Fruit fly (Drosophila melanogaster) Kc167 (cell line): ENCODE measurements around the gene Ilp5.

Experiments used
- Myc ChIP-seq: fragments of >200 bp; optimal IDR thresholded peaks from 2 replicates; lab custom pipeline; 2017; ENCODE audit warnings: missing external identifiers
- Sin3A ChIP-seq: fragments of >200 bp; optimal IDR thresholded peaks from 2 replicates; lab custom pipeline; 2018; ENCODE audit warnings: missing external identifiers
- h ChIP-seq: fragments of >200 bp; optimal IDR thresholded peaks from 3 replicates; lab custom pipeline; 2018; ENCODE audit warnings: missing external identifiers
- insv ChIP-seq: fragments of >200 bp; optimal IDR thresholded peaks from 3 replicates; lab custom pipeline; 2018; ENCODE audit warnings: missing external identifiers
- psq ChIP-seq: fragments of >200 bp; optimal IDR thresholded peaks from 2 replicates; lab custom pipeline; 2017; ENCODE audit warnings: missing external identifiers
- ttk ChIP-seq: sonication (Bioruptor generic); optimal IDR thresholded peaks from 2 replicates; lab custom pipeline; 2017; ENCODE audit warnings: missing external identifiers

Ilp5 gene

DNA sequence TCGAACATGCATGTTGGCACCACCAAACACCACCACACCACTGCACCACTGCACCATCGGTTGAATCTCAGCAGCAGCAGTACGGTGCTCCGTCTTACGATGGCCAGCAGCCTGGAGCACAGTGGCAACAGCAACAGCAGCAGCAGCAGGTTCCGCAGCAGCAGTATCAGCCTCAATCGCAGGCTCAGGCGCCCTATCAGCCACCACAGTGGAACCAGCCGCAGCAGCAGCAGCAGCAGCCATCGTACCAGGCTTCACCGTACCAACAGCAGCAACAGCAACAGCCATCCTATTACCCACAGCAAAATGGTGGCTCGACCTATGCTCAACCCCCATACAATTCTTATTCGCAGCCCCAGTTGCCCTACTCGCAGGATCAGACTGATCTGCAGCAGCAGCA lies 8.4 kb upstream of the Ilp5 start:
- TF ChIP-seq Myc (no peak), h (lab: Kevin White, UChicago) (no peak), insv (lab: Kevin White, UChicago) (no peak), Sin3A (lab: Kevin White, UChicago) (no peak), psq (lab: Kevin White, UChicago) (no peak), ttk (no peak)

DNA sequence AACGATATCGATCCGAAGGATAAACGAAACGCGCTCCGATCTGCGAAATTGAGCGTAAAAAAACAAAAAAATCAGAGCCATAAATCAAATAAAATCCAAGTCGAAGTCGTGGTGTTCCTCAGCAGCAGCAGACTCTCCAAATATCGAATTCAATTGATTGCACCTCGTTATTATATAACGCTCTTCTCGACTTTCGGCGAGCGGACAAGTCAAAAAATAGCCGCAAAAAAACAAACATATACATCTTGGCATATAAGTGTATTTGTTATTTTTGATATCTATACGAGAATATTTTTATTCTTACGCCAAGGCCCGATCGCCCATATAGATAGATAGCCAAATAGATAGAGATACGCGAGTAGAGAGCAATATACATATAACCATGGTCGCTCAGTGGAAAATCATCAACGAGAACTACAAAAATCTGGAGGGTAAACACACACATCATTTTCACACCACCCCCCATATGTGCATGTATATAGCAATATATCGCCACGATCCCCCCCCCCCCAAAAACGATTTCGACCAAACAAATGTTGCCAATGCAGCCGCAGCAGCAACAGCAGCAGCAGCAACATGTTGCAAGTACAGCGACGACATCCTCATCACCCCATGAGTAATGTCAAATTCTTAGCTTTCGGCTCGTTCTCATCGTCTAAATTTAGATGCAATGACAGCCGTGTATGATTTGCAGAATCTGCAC lies 6.1 kb upstream of the Ilp5 start:
- no peak for TF ChIP-seq insv (lab: Kevin White, UChicago)
- no peak for TF ChIP-seq h (lab: Kevin White, UChicago)
- TF ChIP-seq Myc = no peak

DNA sequence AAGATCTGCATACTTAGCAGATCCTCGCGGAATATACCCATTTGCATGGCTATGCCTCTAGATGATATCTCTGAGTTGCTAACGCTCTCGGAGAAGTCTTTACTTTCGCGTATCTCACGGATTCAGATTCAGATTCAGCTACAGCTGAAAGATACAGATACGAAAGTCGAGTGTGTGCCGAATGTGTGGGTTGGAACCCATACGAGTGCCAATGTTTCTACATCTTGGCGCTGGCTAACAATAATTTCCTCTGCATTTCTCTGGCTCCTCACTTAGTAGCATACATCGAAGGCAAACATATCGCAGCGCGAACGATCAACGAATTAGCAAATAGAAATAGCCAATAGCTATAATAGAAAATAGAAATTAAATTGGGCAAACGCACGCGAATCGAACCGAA lies 5.5 kb upstream of the Ilp5 start:
- no peak for TF ChIP-seq ttk
- no peak for TF ChIP-seq Myc
- TF ChIP-seq psq (lab: Kevin White, UChicago) = no peak

DNA sequence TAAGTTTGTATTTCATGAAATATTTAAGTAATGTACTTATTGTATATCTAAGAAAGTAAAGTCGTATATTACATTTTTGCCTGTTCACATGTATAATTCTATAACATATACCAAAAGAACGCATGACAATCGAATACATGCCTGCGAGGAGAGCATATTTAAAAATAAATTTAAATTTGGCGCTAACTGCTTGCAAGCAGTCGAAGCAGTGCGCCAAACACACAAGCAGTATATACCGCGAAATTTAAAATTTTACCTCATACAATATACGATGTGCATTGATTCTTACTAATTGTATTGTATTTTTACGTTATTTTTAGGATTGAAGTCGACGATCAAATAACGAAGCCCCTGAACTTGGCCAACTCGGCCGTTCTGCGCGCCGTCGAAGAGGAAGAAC lies 529 bp upstream of the Ilp5 start:
- TF ChIP-seq h (lab: Kevin White, UChicago) (no peak), ttk (no peak), Myc (no peak), psq (lab: Kevin White, UChicago) (no peak), insv (lab: Kevin White, UChicago) (no peak), Sin3A (lab: Kevin White, UChicago) (no peak)

DNA sequence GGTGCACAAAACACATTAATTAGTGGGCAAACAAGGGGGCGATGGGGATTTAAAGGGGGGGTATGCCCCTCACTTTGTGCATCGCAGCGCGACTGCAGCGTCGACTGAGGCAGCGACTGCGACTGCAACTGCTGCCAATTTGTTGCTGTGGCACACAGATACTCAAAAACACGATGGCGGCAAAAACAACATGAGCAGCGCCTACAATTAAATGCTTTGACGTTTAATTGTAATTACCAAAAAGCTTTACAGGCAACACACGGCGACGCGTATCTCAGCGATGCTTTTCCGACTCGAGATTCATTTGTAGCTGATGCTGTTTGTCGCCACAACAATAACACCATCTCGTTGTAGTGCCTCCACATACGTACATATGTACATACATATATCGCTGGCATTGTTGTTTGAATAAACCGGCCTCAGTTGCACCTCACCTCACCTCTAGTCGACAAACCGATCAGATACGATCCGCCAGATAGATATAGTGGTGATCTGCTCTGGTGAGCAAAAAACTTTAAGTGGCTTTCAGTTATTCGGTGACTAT lies 2.5 kb downstream of the Ilp5 start:
- TF ChIP-seq Myc (no peak), psq (lab: Kevin White, UChicago) (no peak), insv (lab: Kevin White, UChicago) (no peak), Sin3A (lab: Kevin White, UChicago) (no peak), h (lab: Kevin White, UChicago) (no peak), ttk (no peak)

DNA sequence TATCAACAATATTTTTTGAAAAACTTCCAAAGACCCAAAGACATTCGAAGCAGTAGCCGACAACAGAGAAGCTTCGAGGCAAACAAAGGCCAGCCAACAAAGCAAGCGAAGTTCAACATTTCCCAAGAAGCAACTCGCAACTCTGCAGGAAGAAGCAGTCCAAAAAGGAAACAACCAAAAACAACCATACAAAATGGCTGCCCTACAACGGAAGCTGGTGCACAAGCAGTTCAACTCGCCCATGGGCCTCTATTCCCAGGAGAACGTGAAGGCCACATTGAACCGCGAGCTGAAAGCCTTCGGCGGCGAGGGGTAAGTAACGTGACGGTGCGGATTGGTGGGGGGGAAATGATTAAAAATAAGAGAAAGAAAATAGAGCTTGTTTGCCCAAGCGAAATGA lies 3.4 kb downstream of the Ilp5 start:
- no peak for TF ChIP-seq Sin3A (lab: Kevin White, UChicago)
- TF ChIP-seq insv (lab: Kevin White, UChicago) = no peak
- TF ChIP-seq psq (lab: Kevin White, UChicago) = no peak
- TF ChIP-seq Myc = no peak
- TF ChIP-seq ttk = no peak
- no peak for TF ChIP-seq h (lab: Kevin White, UChicago)

DNA sequence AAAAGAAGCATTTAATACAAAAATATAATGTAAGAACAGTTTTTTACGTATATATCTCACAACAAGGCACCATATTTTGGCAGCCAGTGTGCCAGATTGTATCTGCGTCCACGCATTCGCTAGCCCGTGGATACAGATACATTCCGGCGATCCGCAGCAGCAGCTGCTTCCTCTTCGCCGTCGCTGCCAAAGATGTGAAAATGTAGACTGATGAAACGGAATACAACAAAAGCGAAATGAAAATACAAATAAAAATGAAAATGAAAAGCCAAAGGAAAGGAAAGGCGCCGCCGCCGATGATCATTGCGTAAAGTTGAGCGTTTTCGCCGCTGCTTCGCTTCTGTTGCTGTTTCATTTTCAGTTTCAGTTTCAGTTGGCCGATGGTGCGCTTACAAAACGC lies 8.0 kb downstream of the Ilp5 start:
- no peak for TF ChIP-seq ttk
- no peak for TF ChIP-seq h (lab: Kevin White, UChicago)
- no peak for TF ChIP-seq Sin3A (lab: Kevin White, UChicago)
- no peak for TF ChIP-seq Myc
- no peak for TF ChIP-seq insv (lab: Kevin White, UChicago)
- TF ChIP-seq psq (lab: Kevin White, UChicago) = no peak

DNA sequence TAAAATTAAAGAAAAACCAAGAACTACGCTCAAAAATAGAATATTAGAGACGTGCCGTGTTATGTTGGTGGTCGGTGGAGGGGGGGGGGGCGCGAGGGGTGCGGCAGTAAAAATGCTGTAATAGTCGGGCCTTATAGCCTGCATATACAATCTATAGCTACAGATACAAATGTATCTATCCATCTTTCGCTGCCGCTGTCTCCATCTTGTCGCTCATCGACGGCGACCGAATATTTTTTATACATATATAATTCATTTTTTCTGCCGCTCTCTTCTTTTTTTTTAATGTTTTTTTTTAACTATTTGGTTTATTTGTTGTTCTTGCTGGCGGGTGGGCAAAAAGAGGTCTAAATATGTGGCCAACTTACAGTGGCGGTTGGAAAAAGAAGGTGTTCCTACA lies 9.1 kb downstream of the Ilp5 start:
- TF ChIP-seq insv (lab: Kevin White, UChicago) (no peak), psq (lab: Kevin White, UChicago) (no peak), Sin3A (lab: Kevin White, UChicago) (no peak), Myc (no peak), h (lab: Kevin White, UChicago) (no peak)

DNA sequence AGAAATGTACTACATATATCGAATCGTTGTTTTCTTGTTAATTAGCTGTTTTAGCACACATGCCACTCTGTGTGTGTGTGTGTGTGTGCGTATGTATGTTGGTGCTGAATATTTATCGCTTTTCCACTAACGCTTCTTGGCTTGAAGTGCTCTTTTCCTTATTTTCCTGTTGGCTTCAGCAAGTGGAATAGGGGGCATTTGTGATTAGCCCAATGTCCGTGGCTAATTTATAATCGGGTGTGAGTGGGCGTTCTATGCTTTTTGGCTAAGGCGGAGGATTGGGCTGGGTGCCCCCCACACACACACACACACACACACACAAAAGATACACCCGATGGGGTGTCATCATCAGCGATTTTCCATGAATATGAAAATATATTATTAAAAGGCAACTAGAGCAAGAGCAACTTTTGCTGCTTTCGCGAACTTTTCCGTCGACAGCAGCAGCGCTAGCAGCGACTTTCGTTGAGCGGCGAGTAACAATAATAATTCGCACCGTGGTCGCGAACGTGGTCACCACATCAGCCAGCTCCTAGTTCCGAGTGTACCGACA lies 10.3 kb downstream of the Ilp5 start, which contains the start of gene CG43897:
TSS of gene CG43897 (plus strand) at position 503 of the 553 bp plus-strand sequence.
- TF ChIP-seq Myc (no peak), psq (lab: Kevin White, UChicago) (no peak), insv (lab: Kevin White, UChicago) (no peak), h (lab: Kevin White, UChicago) (no peak), ttk (no peak), Sin3A (lab: Kevin White, UChicago) (no peak)

DNA sequence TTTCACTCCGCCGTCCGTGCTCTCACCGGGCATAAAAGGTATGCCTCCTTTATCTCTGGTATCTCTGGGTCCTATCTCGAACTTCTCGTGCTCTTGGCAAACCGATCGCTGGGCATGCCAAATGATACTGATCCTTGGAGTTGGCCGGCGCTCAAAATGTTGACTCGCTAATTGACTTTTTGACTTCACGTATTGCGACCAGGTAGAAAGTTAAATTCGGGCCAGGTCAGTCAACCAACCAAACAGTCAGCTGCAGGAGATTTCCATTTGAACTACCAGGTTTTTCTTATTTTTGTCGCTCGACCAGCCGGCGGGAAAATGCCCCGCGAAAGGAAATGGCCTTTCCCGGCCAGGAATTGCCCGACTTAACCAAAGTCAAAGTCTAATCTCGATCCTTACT lies 19.6 kb downstream of the Ilp5 start, which contains the start of gene Ilp4:
TSS of gene Ilp4 (minus strand) at position 139 of the 400 bp plus-strand sequence.
- TF ChIP-seq Myc (no peak), Sin3A (lab: Kevin White, UChicago) (no peak), insv (lab: Kevin White, UChicago) (no peak), h (lab: Kevin White, UChicago) (no peak), ttk (no peak), psq (lab: Kevin White, UChicago) (no peak)

DNA sequence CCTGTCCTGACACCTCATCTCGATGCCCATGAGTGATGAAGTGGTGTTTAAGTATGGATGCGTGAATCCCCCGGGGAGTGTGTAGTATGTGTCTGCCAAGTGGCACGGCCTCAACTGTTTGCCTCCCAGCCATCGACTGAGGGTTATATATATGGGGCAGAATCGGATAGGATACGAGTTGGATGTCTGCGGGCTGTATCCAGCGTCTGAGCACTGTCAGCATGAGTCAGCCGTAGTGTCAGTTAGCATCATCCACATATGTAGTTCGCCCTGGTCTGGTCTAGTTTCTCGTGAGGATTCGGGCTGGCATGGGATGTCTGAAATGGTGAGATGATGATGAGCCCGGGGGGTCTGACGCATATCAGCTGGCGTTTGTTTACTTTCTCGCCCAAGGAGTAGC lies 21.7 kb downstream of the Ilp5 start, which contains the start of gene Ilp3:
TSS of gene Ilp3 (minus strand) at position 101 of the 400 bp plus-strand sequence.
- no peak for TF ChIP-seq psq (lab: Kevin White, UChicago)
- no peak for TF ChIP-seq insv (lab: Kevin White, UChicago)
- TF ChIP-seq ttk = no peak
- TF ChIP-seq h (lab: Kevin White, UChicago) = no peak
- no peak for TF ChIP-seq Myc
- TF ChIP-seq Sin3A (lab: Kevin White, UChicago) = no peak

DNA sequence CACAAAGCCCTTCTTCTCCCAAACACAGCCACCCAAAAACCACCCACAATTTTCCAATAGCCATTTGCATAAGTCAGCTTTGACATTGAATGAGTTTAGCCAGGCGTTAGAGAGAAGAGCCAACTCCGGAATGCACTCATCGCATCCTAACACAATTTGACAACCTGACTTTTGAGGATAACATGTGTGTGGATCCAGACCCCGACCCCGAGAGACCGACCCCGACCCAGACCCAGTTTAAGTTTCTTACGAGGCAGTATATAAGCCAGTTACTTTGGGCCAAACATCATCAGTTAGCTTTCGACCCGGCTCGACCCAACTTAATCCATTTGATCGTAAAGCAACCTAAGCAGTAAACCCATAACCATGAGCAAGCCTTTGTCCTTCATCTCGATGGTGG lies 24.3 kb downstream of the Ilp5 start, which contains the start of gene Ilp2:
TSS of gene Ilp2 (plus strand) at position 301 of the 400 bp plus-strand sequence.
- TF ChIP-seq insv (lab: Kevin White, UChicago) (no peak), Myc (no peak), h (lab: Kevin White, UChicago) (no peak), psq (lab: Kevin White, UChicago) (no peak), ttk (no peak), Sin3A (lab: Kevin White, UChicago) (no peak)
